Fruit fly (Drosophila melanogaster) S2 (cell line): ENCODE results near the gene CG4570.

Source experiments
- CG8478 ChIP-seq: fragments of >200 bp; optimal IDR thresholded peaks from 2 replicates; lab custom pipeline; 2018
- CTCF ChIP-seq, 2 experiments: fragments of >200 bp; optimal IDR thresholded peaks; 2 replicates each; lab custom pipeline; 2018

- TF ChIP-seq CG8478 (lab: Kevin White, UChicago), result no peak
- TF ChIP-seq CTCF (optimal IDR thresholded peaks at IDR 0.05; lab: Kevin White, UChicago), result no peak
Observed at dm6 chr3R:10881824-10882559, 25.4 kb downstream of the CG4570 start, which contains the start of gene Tpc1.
